Worm (Caenorhabditis elegans) whole organism, L2 larva: ENCODE measurements around the gene T24D5.3.

ENCODE experiments used
- alr-1 ChIP-seq: fragments of 150-350 bp; optimal IDR thresholded peaks from 2 replicates; lab custom pipeline; 2014; ENCODE audit warnings: missing biosample characterization, missing genetic modification characterization
- ama-1 ChIP-seq: fragments of 150-350 bp; optimal IDR thresholded peaks from 2 replicates; lab custom pipeline; 2018; ENCODE audit warnings: inconsistent platforms
- dmd-4 ChIP-seq: sonication (generic microtip); optimal IDR thresholded peaks from 2 replicates; lab custom pipeline; 2017; ENCODE audit warnings: missing biosample characterization, missing genetic modification characterization
- egl-27 ChIP-seq: sonication (generic microtip); optimal IDR thresholded peaks from 3 replicates; lab custom pipeline; 2017; ENCODE audit warnings: missing biosample characterization, missing genetic modification reagents, missing genetic modification characterization
- lin-39 ChIP-seq: fragments of 150-350 bp; optimal IDR thresholded peaks from 2 replicates; lab custom pipeline; 2014; ENCODE audit warnings: missing biosample characterization, missing genetic modification reagents, missing genetic modification characterization
- mdl-1 ChIP-seq, 2 experiments: fragments of 150-350 bp in 1 of 2; sonication (generic microtip) in 1 of 2; optimal IDR thresholded peaks; 2 replicates each; lab custom pipeline; 2017; ENCODE audit warnings: missing biosample characterization in 2 of 2, missing genetic modification characterization in 2 of 2
- nhr-10 ChIP-seq: sonication (generic microtip); optimal IDR thresholded peaks from 2 replicates; lab custom pipeline; 2017; ENCODE audit warnings: missing biosample characterization, missing genetic modification characterization
- nhr-12 ChIP-seq: fragments of 150-350 bp; optimal IDR thresholded peaks from 2 replicates; lab custom pipeline; 2014; ENCODE audit warnings: missing biosample characterization, missing genetic modification characterization
- snpc-4 ChIP-seq: fragments of 150-350 bp; optimal IDR thresholded peaks from 2 replicates; lab custom pipeline; 2014; ENCODE audit warnings: missing biosample characterization, missing genetic modification characterization
- zag-1 ChIP-seq: fragments of 150-350 bp; optimal IDR thresholded peaks from 2 replicates; lab custom pipeline; 2014; ENCODE audit warnings: missing biosample characterization, missing genetic modification characterization
- ztf-11 ChIP-seq: sonication (generic microtip); optimal IDR thresholded peaks from 2 replicates; lab custom pipeline; 2017; ENCODE audit warnings: missing biosample characterization, missing genetic modification characterization
- ztf-4 ChIP-seq: fragments of 150-350 bp; optimal IDR thresholded peaks from 2 replicates; lab custom pipeline; 2014; ENCODE audit warnings: missing biosample characterization, missing genetic modification characterization

DNA sequence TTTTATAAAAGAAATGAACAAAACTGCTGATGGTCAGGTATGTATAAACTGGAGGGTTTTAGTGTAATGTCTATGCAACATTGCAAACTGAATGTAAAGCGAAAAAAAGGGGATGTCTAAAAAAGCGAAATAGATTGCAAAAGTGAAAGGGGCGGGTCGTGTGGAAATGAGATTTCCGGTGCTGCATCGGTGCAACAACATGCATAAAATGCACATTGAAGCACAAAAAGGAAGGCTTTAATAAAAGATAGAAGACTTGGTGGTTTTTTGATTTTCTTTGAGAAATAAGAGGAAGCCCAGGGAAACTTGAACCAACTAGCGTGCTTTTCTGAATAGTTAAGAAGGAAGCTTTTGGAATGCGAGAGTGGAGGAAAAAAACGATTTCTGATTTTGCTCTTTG lies 52.8 kb downstream of the T24D5.3 start:
- TF ChIP-seq dmd-4 (tag; lab: Kevin White, UChicago) (no peak), ztf-4 (tag; lab: Kevin White, UChicago) (no peak), nhr-12 (no peak), alr-1 (no peak), mdl-1 (tag; optimal IDR thresholded peaks at IDR 0.05; lab: Kevin White, UChicago) (no peak), zag-1 (tag; lab: Kevin White, UChicago) (no peak), ztf-11 (tag; lab: Kevin White, UChicago) (no peak), ama-1 (lab: Kevin White, UChicago) (no peak), nhr-10 (tag; lab: Kevin White, UChicago) (no peak), snpc-4 (no peak), lin-39 (no peak), egl-27 (no peak)
